Fruit fly (Drosophila melanogaster) whole organism, embryonic: ENCODE measurements around the gene Dmtn.

ENCODE experiments used
- B-H2 ChIP-seq: fragments of 200-800 bp; sonication (Bioruptor generic); optimal IDR thresholded peaks from 2 replicates; lab custom pipeline; 2018; ENCODE audit warnings: missing biosample characterization, mild to moderate bottlenecking, missing genetic modification characterization
- CG1024 ChIP-seq: fragments of 200-800 bp; sonication (Bioruptor generic); IDR thresholded peaks from 2 replicates; pipeline ENCODE4 v1.3.6; 2022; ENCODE audit warnings: missing biosample characterization, missing genetic modification characterization
- CG10267 ChIP-seq: fragments of 200-800 bp; sonication (Bioruptor generic); optimal IDR thresholded peaks from 2 replicates; lab custom pipeline; 2018; ENCODE audit warnings: missing biosample characterization, mild to moderate bottlenecking, missing genetic modification characterization, moderate library complexity
- CG12769 ChIP-seq: fragments of 200-800 bp; sonication (Bioruptor generic); optimal IDR thresholded peaks from 2 replicates; lab custom pipeline; 2019; ENCODE audit warnings: missing biosample characterization, mild to moderate bottlenecking, missing genetic modification characterization, moderate library complexity
- CG13287 ChIP-seq: fragments of 200-800 bp; sonication (Bioruptor generic); IDR thresholded peaks from 2 replicates; pipeline ENCODE4 v1.3.6; 2022; ENCODE audit warnings: missing biosample characterization, missing genetic modification characterization; ENCODE audit not compliant: partially characterized antibody
- CG13296 ChIP-seq: fragments of 200-800 bp; sonication (Bioruptor generic); optimal IDR thresholded peaks from 3 replicates; lab custom pipeline; 2018; ENCODE audit warnings: missing biosample characterization, mild to moderate bottlenecking, missing genetic modification characterization
- CG14441 ChIP-seq: fragments of 200-800 bp; sonication (Bioruptor generic); IDR thresholded peaks from 2 replicates; pipeline ENCODE4 v1.3.6; 2022; ENCODE audit warnings: missing biosample characterization, missing genetic modification characterization
- CG15073 ChIP-seq: fragments of 200-800 bp; sonication (Bioruptor generic); optimal IDR thresholded peaks from 2 replicates; lab custom pipeline; 2016; ENCODE audit warnings: missing biosample characterization, missing genetic modification characterization
- CG1603 ChIP-seq: fragments of 200-800 bp; sonication (Bioruptor generic); optimal IDR thresholded peaks from 2 replicates; lab custom pipeline; 2019; ENCODE audit warnings: missing biosample characterization, mild to moderate bottlenecking, missing genetic modification characterization, moderate library complexity
- CG17802 ChIP-seq: fragments of 200-800 bp; sonication (Bioruptor generic); optimal IDR thresholded peaks from 2 replicates; lab custom pipeline; 2018; ENCODE audit warnings: missing biosample characterization, mild to moderate bottlenecking, missing genetic modification characterization, moderate library complexity
- CG17912 ChIP-seq: fragments of 200-800 bp; sonication (Bioruptor generic); optimal IDR thresholded peaks from 2 replicates; lab custom pipeline; 2018; ENCODE audit warnings: missing biosample characterization, mild to moderate bottlenecking, missing genetic modification characterization
- CG30403 ChIP-seq: fragments of 200-800 bp; sonication (Bioruptor generic); optimal IDR thresholded peaks from 3 replicates; lab custom pipeline; 2016; ENCODE audit warnings: missing biosample characterization, missing genetic modification characterization
- CG3065 ChIP-seq: fragments of 200-800 bp; sonication (Bioruptor generic); optimal IDR thresholded peaks from 2 replicates; lab custom pipeline; 2016; ENCODE audit warnings: missing biosample characterization, missing genetic modification characterization
- CG31388 ChIP-seq: fragments of 200-800 bp; sonication (Bioruptor generic); optimal IDR thresholded peaks from 2 replicates; lab custom pipeline; 2016; ENCODE audit warnings: missing biosample characterization, missing genetic modification characterization
- CG3407 ChIP-seq: fragments of 200-800 bp; sonication (Bioruptor generic); optimal IDR thresholded peaks from 2 replicates; lab custom pipeline; 2018; ENCODE audit warnings: missing biosample characterization, mild to moderate bottlenecking, missing genetic modification characterization
- CG3847 ChIP-seq: fragments of 200-800 bp; sonication (Bioruptor generic); IDR thresholded peaks from 2 replicates; pipeline ENCODE4 v1.3.6; 2022; ENCODE audit warnings: missing biosample characterization, missing genetic modification characterization
- CG4282 ChIP-seq: fragments of 200-800 bp; sonication (Bioruptor generic); optimal IDR thresholded peaks from 2 replicates; lab custom pipeline; 2016; ENCODE audit warnings: missing biosample characterization, missing genetic modification characterization
- CG4328 ChIP-seq: fragments of 200-800 bp; sonication (Bioruptor generic); optimal IDR thresholded peaks from 3 replicates; lab custom pipeline; 2017; ENCODE audit warnings: missing biosample characterization, missing genetic modification reagents, missing genetic modification characterization
- CG4820 ChIP-seq: fragments of 200-800 bp; sonication (Bioruptor generic); optimal IDR thresholded peaks from 3 replicates; lab custom pipeline; 2016; ENCODE audit warnings: missing biosample characterization, missing genetic modification characterization
- CG9437 ChIP-seq: fragments of 200-800 bp; sonication (Bioruptor generic); optimal IDR thresholded peaks from 2 replicates; lab custom pipeline; 2018; ENCODE audit warnings: missing biosample characterization, mild to moderate bottlenecking, missing genetic modification characterization
- Chrac-16 ChIP-seq: fragments of 200-800 bp; sonication (Bioruptor generic); optimal IDR thresholded peaks from 3 replicates; lab custom pipeline; 2016; ENCODE audit warnings: missing biosample characterization, missing genetic modification characterization
- Dip3 ChIP-seq: fragments of 200-800 bp; sonication (Bioruptor generic); optimal IDR thresholded peaks from 3 replicates; lab custom pipeline; 2016; ENCODE audit warnings: missing biosample characterization, missing genetic modification characterization
- HLH4C ChIP-seq: fragments of 200-800 bp; sonication (Bioruptor generic); IDR thresholded peaks from 3 replicates; pipeline ENCODE4 v1.3.6; 2022; ENCODE audit warnings: missing biosample characterization, missing genetic modification characterization; ENCODE audit not compliant: partially characterized antibody
- HLHmδ ChIP-seq: fragments of 200-800 bp; sonication (Bioruptor generic); optimal IDR thresholded peaks from 2 replicates; lab custom pipeline; 2018; ENCODE audit warnings: missing biosample characterization, mild to moderate bottlenecking, missing genetic modification characterization, moderate library complexity
- Hey ChIP-seq: fragments of 200-800 bp; sonication (Bioruptor generic); optimal IDR thresholded peaks from 3 replicates; lab custom pipeline; 2018; ENCODE audit warnings: missing biosample characterization, mild to moderate bottlenecking, missing genetic modification characterization
- Jarid2 ChIP-seq: fragments of 200-800 bp; sonication (Bioruptor generic); optimal IDR thresholded peaks from 3 replicates; lab custom pipeline; 2017; ENCODE audit warnings: mild to moderate bottlenecking, missing biosample characterization, missing genetic modification reagents, missing genetic modification characterization
- Meics ChIP-seq: fragments of 200-800 bp; sonication (Bioruptor generic); optimal IDR thresholded peaks from 2 replicates; lab custom pipeline; 2017; ENCODE audit warnings: missing biosample characterization, mild to moderate bottlenecking, missing genetic modification characterization
- NC2α ChIP-seq: fragments of 200-800 bp; sonication (Bioruptor generic); optimal IDR thresholded peaks from 2 replicates; lab custom pipeline; 2016; ENCODE audit warnings: missing biosample characterization, missing genetic modification characterization
- Neu2 ChIP-seq: fragments of 200-800 bp; sonication (Bioruptor generic); optimal IDR thresholded peaks from 3 replicates; lab custom pipeline; 2016; ENCODE audit warnings: missing biosample characterization, missing genetic modification characterization, borderline replicate concordance
- PHDP ChIP-seq: fragments of 200-800 bp; sonication (Bioruptor generic); optimal IDR thresholded peaks from 3 replicates; lab custom pipeline; 2018; ENCODE audit warnings: missing biosample characterization, mild to moderate bottlenecking, missing genetic modification characterization, moderate library complexity
- Sox100B ChIP-seq: fragments of 200-800 bp; sonication (Bioruptor generic); optimal IDR thresholded peaks from 3 replicates; lab custom pipeline; 2018; ENCODE audit warnings: missing biosample characterization, mild to moderate bottlenecking, missing genetic modification characterization
- Usf ChIP-seq: fragments of 200-800 bp; sonication (Bioruptor generic); optimal IDR thresholded peaks from 2 replicates; lab custom pipeline; 2017; ENCODE audit warnings: missing genotype, missing biosample characterization, missing genetic modification characterization
- ap ChIP-seq: fragments of 200-800 bp; sonication (Bioruptor generic); IDR thresholded peaks from 2 replicates; pipeline ENCODE4 v1.3.6; 2022; ENCODE audit warnings: missing biosample characterization, missing genetic modification characterization
- cas ChIP-seq: fragments of 200-800 bp; sonication (Bioruptor generic); IDR thresholded peaks from 2 replicates; pipeline ENCODE4 v1.3.6; 2022; ENCODE audit warnings: missing biosample characterization, missing genetic modification characterization
- cg ChIP-seq: fragments of 200-800 bp; sonication (Bioruptor generic); optimal IDR thresholded peaks from 3 replicates; lab custom pipeline; 2019; ENCODE audit warnings: missing biosample characterization, mild to moderate bottlenecking, missing genetic modification characterization, moderate library complexity
- chinmo ChIP-seq: fragments of 200-800 bp; sonication (Bioruptor generic); IDR thresholded peaks from 4 replicates; pipeline ENCODE4 v1.3.6; 2022; ENCODE audit warnings: missing biosample characterization, missing genetic modification characterization; ENCODE audit not compliant: partially characterized antibody
- chn ChIP-seq: fragments of 200-800 bp; sonication (Bioruptor generic); optimal IDR thresholded peaks from 2 replicates; lab custom pipeline; 2016; ENCODE audit warnings: missing biosample characterization, missing genetic modification characterization
- dysf ChIP-seq: fragments of 200-800 bp; sonication (Bioruptor generic); IDR thresholded peaks from 3 replicates; pipeline ENCODE4 v1.3.6; 2022; ENCODE audit warnings: missing biosample characterization, missing genetic modification characterization
- eyg ChIP-seq: fragments of 200-800 bp; sonication (Bioruptor generic); optimal IDR thresholded peaks from 3 replicates; lab custom pipeline; 2016; ENCODE audit warnings: missing biosample characterization, missing genetic modification characterization
- grau ChIP-seq: fragments of 200-800 bp; optimal IDR thresholded peaks from 3 replicates; lab custom pipeline; 2019; ENCODE audit warnings: missing biosample characterization, mild to moderate bottlenecking, missing genetic modification characterization, moderate library complexity
- gsb-n ChIP-seq: fragments of 200-800 bp; sonication (Bioruptor generic); optimal IDR thresholded peaks from 3 replicates; lab custom pipeline; 2018; ENCODE audit warnings: missing biosample characterization, mild to moderate bottlenecking, missing genetic modification characterization
- hb ChIP-seq: fragments of 200-800 bp; sonication (Bioruptor generic); IDR thresholded peaks from 3 replicates; pipeline ENCODE4 v1.3.6; 2022; ENCODE audit warnings: missing biosample characterization, missing genetic modification characterization; ENCODE audit not compliant: partially characterized antibody
- hth ChIP-seq: fragments of >200 bp; optimal IDR thresholded peaks from 2 replicates; lab custom pipeline; 2017; ENCODE audit warnings: inconsistent platforms
- nom ChIP-seq: fragments of 200-800 bp; sonication (Bioruptor generic); optimal IDR thresholded peaks from 2 replicates; lab custom pipeline; 2017; ENCODE audit warnings: missing biosample characterization, missing genetic modification characterization, mild to moderate bottlenecking, moderate library complexity, missing genetic modification reagents
- pfk ChIP-seq: fragments of 200-800 bp; sonication (Bioruptor generic); optimal IDR thresholded peaks from 2 replicates; lab custom pipeline; 2018; ENCODE audit warnings: missing biosample characterization, mild to moderate bottlenecking, missing genetic modification characterization, moderate library complexity
- schlank ChIP-seq: fragments of 200-800 bp; sonication (Bioruptor generic); optimal IDR thresholded peaks from 2 replicates; lab custom pipeline; 2018; ENCODE audit warnings: missing biosample characterization, mild to moderate bottlenecking, missing genetic modification characterization
- sens ChIP-seq: fragments of 200-800 bp; sonication (Bioruptor generic); peaks from one replicate; lab custom pipeline; 2016; ENCODE audit warnings: missing biosample characterization, missing genetic modification characterization
- slbo ChIP-seq: fragments of 200-800 bp; sonication (Bioruptor generic); IDR thresholded peaks from 2 replicates; pipeline ENCODE4 v1.3.6; 2022; ENCODE audit warnings: missing biosample characterization, missing genetic modification characterization
- slou ChIP-seq: fragments of 200-800 bp; sonication (Bioruptor generic); optimal IDR thresholded peaks from 3 replicates; lab custom pipeline; 2016; ENCODE audit warnings: missing biosample characterization, missing genetic modification characterization
- sob ChIP-seq: fragments of 200-800 bp; sonication (Bioruptor generic); IDR thresholded peaks from 2 replicates; pipeline ENCODE4 v1.3.6; 2022; ENCODE audit warnings: missing biosample characterization, missing genetic modification characterization
- sug ChIP-seq: fragments of 200-800 bp; optimal IDR thresholded peaks from 2 replicates; lab custom pipeline; 2019; ENCODE audit warnings: missing biosample characterization, mild to moderate bottlenecking, missing genetic modification characterization, moderate library complexity

Dmtn gene

DNA sequence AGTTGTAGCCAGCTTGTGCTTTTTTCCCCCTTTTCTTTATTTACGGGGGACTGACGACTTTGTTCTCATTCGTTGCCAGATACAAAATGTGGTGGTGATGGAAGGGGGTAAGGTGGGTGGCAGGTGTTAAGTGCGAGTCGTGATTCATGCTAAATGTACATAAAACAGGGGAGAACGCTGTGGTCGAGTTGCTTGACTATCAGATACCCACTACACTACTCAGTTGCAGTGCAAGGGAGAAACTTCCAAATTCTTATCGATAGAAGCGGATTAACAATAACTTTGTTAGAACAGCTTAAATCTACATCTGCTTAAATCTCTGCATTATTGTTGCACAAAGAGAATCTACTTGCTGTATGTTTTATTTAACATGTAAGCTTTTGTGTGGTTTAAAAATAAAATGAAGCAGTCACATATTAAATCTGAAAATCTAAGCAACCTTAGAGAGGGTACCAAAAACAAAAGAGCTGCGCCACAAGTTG, 8.0 kb downstream of the Dmtn start (continued):
- TF ChIP-seq Neu2 (GFP tag; lab: Kevin White, UChicago) (no peak), CG17802 (tag; lab: Kevin White, UChicago) (no peak), Sox100B (peak; percentile 20), sug (tag; lab: Kevin White, UChicago) (peak; percentile 8), CG4328 (GFP tag; lab: Kevin White, UChicago) (no peak), sob (GFP tag; lab: Robert Waterston, UW) (no peak), pfk (GFP tag; lab: Kevin White, UChicago) (no peak), Chrac-16 (GFP tag; lab: Kevin White, UChicago) (no peak), Jarid2 (GFP tag; lab: Kevin White, UChicago) (no peak), CG13296 (GFP tag; lab: Kevin White, UChicago) (no peak), cas (GFP tag; lab: Robert Waterston, UW) (no peak), CG1024 (GFP tag; lab: Robert Waterston, UW) (no peak), ap (GFP tag; lab: Robert Waterston, UW) (no peak), Hey (tag; lab: Kevin White, UChicago) (no peak), HLH4C (GFP tag; lab: Robert Waterston, UW) (peak; percentile 72; the same call in 2 of the 3 replicates), sens (GFP tag; lab: Kevin White, UChicago) (peak; percentile 72), dysf (GFP tag; lab: Robert Waterston, UW) (0 out of 3 replicates have a peak, but pooled peaks have one; percentile 52), gsb-n (tag; lab: Kevin White, UChicago) (no peak), HLHmδ (no peak), slou (GFP tag; lab: Kevin White, UChicago) (no peak), nom (no peak), CG4820 (GFP tag; lab: Kevin White, UChicago) (no peak), CG31388 (GFP tag; lab: Kevin White, UChicago) (no peak), Usf (GFP tag; lab: Kevin White, UChicago) (no peak), CG1603 (tag; lab: Kevin White, UChicago) (no peak), hb (GFP tag; lab: Robert Waterston, UW) (peak; percentile 58; the same call in 1 of the 3 replicates), CG13287 (GFP tag; lab: Robert Waterston, UW) (no peak), CG3847 (GFP tag; lab: Robert Waterston, UW) (0 out of 2 replicates have a peak, but pooled peaks have one; percentile 22), CG3065 (no peak), Dip3 (no peak), CG4282 (GFP tag; lab: Kevin White, UChicago) (no peak), CG17912 (GFP tag; lab: Kevin White, UChicago) (no peak), hth (lab: Kevin White, UChicago) (no peak), schlank (tag; lab: Kevin White, UChicago) (no peak), PHDP (tag; lab: Kevin White, UChicago) (no peak), CG15073 (no peak), CG30403 (GFP tag; lab: Kevin White, UChicago) (peak; percentile 21), CG10267 (tag; lab: Kevin White, UChicago) (no peak), grau (peak; percentile 53), Meics (GFP tag; lab: Kevin White, UChicago) (peak; percentile 3), slbo (GFP tag; lab: Robert Waterston, UW) (no peak; the same call in 1 of the 2 replicates), B-H2 (GFP tag; lab: Kevin White, UChicago) (no peak), chinmo (GFP tag; lab: Robert Waterston, UW) (0 out of 4 replicates have a peak, but pooled peaks have one; percentile 61), NC2α (no peak), eyg (GFP tag; lab: Kevin White, UChicago) (no peak), CG12769 (tag; lab: Kevin White, UChicago) (peak; percentile 7), CG14441 (GFP tag; lab: Robert Waterston, UW) (no peak), CG9437 (no peak), chn (GFP tag; lab: Kevin White, UChicago) (no peak), cg (no peak), CG3407 (GFP tag; lab: Kevin White, UChicago) (no peak)
